Worm (Caenorhabditis elegans): ENCODE measurements around the gene tag-77.

- TF ChIP-seq ceh-82 (tag; optimal IDR thresholded peaks at IDR 0.05) (no peak), lin-13 (GFP tag; optimal IDR thresholded peaks at IDR 0.05) (no peak), lsy-2 (tag; optimal IDR thresholded peaks at IDR 0.05) (no peak), nhr-237 (tag; optimal IDR thresholded peaks at IDR 0.05) (no peak), nhr-11 (tag; optimal IDR thresholded peaks at IDR 0.05) (no peak)
Measured at ce11 chrIV:8501382-8501781, 9.0 kb downstream of the tag-77 start, which contains the start of gene C28C12.1.

Measured in whole organism, L2 larva.